Fruit fly (Drosophila melanogaster) whole organism, prepupa: Measurements from ENCODE around the gene Pten.
A peak's percentile ranks its signal among the peaks of the same experiment; 100 is the strongest.

Experiments
- CG10631 ChIP-seq: fragments of 200-800 bp; sonication (Bioruptor generic); optimal IDR thresholded peaks from 2 replicates; lab custom pipeline; 2016; ENCODE audit warnings: missing biosample characterization, missing genetic modification characterization
- CG10669 ChIP-seq: fragments of 200-800 bp; sonication (Bioruptor generic); optimal IDR thresholded peaks from 3 replicates; lab custom pipeline; 2018; ENCODE audit warnings: missing biosample characterization, mild to moderate bottlenecking, missing genetic modification characterization, moderate library complexity
- CG11762 ChIP-seq: fragments of 200-800 bp; sonication (Bioruptor generic); optimal IDR thresholded peaks from 3 replicates; lab custom pipeline; 2016; ENCODE audit warnings: missing biosample characterization, missing genetic modification characterization; ENCODE audit not compliant: insufficient read depth
- CG11902 ChIP-seq: fragments of 200-800 bp; sonication (Bioruptor generic); optimal IDR thresholded peaks from 3 replicates; lab custom pipeline; 2016; ENCODE audit warnings: missing biosample characterization, missing genetic modification characterization
- CG15336 ChIP-seq: fragments of 200-800 bp; sonication (Bioruptor generic); IDR thresholded peaks from 2 replicates; pipeline ENCODE4 v1.3.6; 2022; ENCODE audit warnings: missing biosample characterization, missing genetic modification characterization
- CG16779 ChIP-seq: fragments of 200-800 bp; sonication (Bioruptor generic); optimal IDR thresholded peaks from 3 replicates; lab custom pipeline; 2017; ENCODE audit warnings: missing biosample characterization, mild to moderate bottlenecking, missing genetic modification characterization
- CG3032 ChIP-seq: fragments of 200-800 bp; optimal IDR thresholded peaks from 2 replicates; lab custom pipeline; 2019; ENCODE audit warnings: missing biosample characterization, mild to moderate bottlenecking, missing genetic modification characterization, moderate library complexity
- CG31627 ChIP-seq: fragments of 200-800 bp; sonication (Bioruptor generic); optimal IDR thresholded peaks from 3 replicates; lab custom pipeline; 2016; ENCODE audit warnings: missing biosample characterization, missing genetic modification characterization
- CG32006 ChIP-seq: fragments of 200-800 bp; sonication (Bioruptor generic); optimal IDR thresholded peaks from 3 replicates; lab custom pipeline; 2017; ENCODE audit warnings: missing biosample characterization, mild to moderate bottlenecking, missing genetic modification characterization
- CG3919 ChIP-seq: fragments of 200-800 bp; sonication (Bioruptor generic); optimal IDR thresholded peaks from 3 replicates; lab custom pipeline; 2016; ENCODE audit warnings: missing biosample characterization, missing genetic modification characterization
- CG4318 ChIP-seq: fragments of 200-800 bp; sonication (Bioruptor generic); optimal IDR thresholded peaks from 3 replicates; lab custom pipeline; 2017; ENCODE audit warnings: missing biosample characterization, mild to moderate bottlenecking, missing genetic modification characterization
- CG6163 ChIP-seq: fragments of 200-800 bp; sonication (Bioruptor generic); IDR thresholded peaks from 3 replicates; pipeline ENCODE4 v1.3.6; 2022; ENCODE audit warnings: missing biosample characterization, missing genetic modification characterization
- CG6792 ChIP-seq: fragments of 200-800 bp; sonication (Bioruptor generic); optimal IDR thresholded peaks from 3 replicates; lab custom pipeline; 2016; ENCODE audit warnings: missing biosample characterization, missing genetic modification characterization
- CG6808 ChIP-seq: fragments of 200-800 bp; sonication (Bioruptor generic); optimal IDR thresholded peaks from 3 replicates; lab custom pipeline; 2017; ENCODE audit warnings: missing biosample characterization, missing genetic modification characterization, mild to moderate bottlenecking, moderate library complexity, missing genetic modification reagents
- Eip75B ChIP-seq: fragments of 200-800 bp; sonication (Bioruptor generic); optimal IDR thresholded peaks from 3 replicates; lab custom pipeline; 2016; ENCODE audit warnings: missing biosample characterization, missing genetic modification characterization
- Eip78C ChIP-seq: fragments of 200-800 bp; sonication (Bioruptor generic); peaks from one replicate; lab custom pipeline; 2016; ENCODE audit warnings: missing biosample characterization, missing genetic modification characterization
- Ets21C ChIP-seq: fragments of 200-800 bp; sonication (Bioruptor generic); optimal IDR thresholded peaks from 3 replicates; lab custom pipeline; 2016; ENCODE audit warnings: missing biosample characterization, missing genetic modification characterization
- Ets96B ChIP-seq: fragments of 200-800 bp; optimal IDR thresholded peaks from 2 replicates; lab custom pipeline; 2019; ENCODE audit warnings: missing biosample characterization, mild to moderate bottlenecking, missing genetic modification characterization, moderate library complexity
- Hr38 ChIP-seq: sonication (Bioruptor generic); optimal IDR thresholded peaks from 2 replicates; lab custom pipeline; 2016; ENCODE audit warnings: missing biosample characterization, missing genetic modification characterization
- Hr39 ChIP-seq: fragments of 200-800 bp; sonication (Bioruptor generic); optimal IDR thresholded peaks from 2 replicates; lab custom pipeline; 2016; ENCODE audit warnings: missing biosample characterization, missing genetic modification characterization
- Hr4 ChIP-seq: fragments of 200-800 bp; sonication (Bioruptor generic); optimal IDR thresholded peaks from 3 replicates; lab custom pipeline; 2016; ENCODE audit warnings: missing biosample characterization, missing genetic modification characterization
- Met ChIP-seq: fragments of 200-800 bp; sonication (Bioruptor generic); optimal IDR thresholded peaks from 3 replicates; lab custom pipeline; 2016; ENCODE audit warnings: missing biosample characterization, missing genetic modification characterization
- OdsH ChIP-seq: fragments of 200-800 bp; sonication (Bioruptor generic); optimal IDR thresholded peaks from 3 replicates; lab custom pipeline; 2016; ENCODE audit warnings: missing biosample characterization, missing genetic modification characterization
- acj6 ChIP-seq: fragments of 200-800 bp; sonication (Bioruptor generic); optimal IDR thresholded peaks from 3 replicates; lab custom pipeline; 2016; ENCODE audit warnings: missing biosample characterization, missing genetic modification characterization
- cyc ChIP-seq: fragments of 200-800 bp; sonication (Bioruptor generic); optimal IDR thresholded peaks from 3 replicates; lab custom pipeline; 2016; ENCODE audit warnings: missing biosample characterization, missing genetic modification characterization
- esn ChIP-seq: fragments of 200-800 bp; sonication (Bioruptor generic); optimal IDR thresholded peaks from 2 replicates; lab custom pipeline; 2016; ENCODE audit warnings: missing biosample characterization, mild to moderate bottlenecking, missing genetic modification characterization, moderate library complexity
- fd85E ChIP-seq: fragments of 200-800 bp; sonication (Bioruptor generic); optimal IDR thresholded peaks from 3 replicates; lab custom pipeline; 2016; ENCODE audit warnings: missing biosample characterization, missing genetic modification characterization
- fkh ChIP-seq: fragments of 200-800 bp; sonication (Bioruptor generic); optimal IDR thresholded peaks from 3 replicates; lab custom pipeline; 2017; ENCODE audit warnings: missing biosample characterization, mild to moderate bottlenecking, missing genetic modification characterization, moderate library complexity
- lz ChIP-seq: fragments of 200-800 bp; sonication (Bioruptor generic); optimal IDR thresholded peaks from 3 replicates; lab custom pipeline; 2016; ENCODE audit warnings: missing biosample characterization, missing genetic modification characterization
- net ChIP-seq: fragments of 200-800 bp; sonication (Bioruptor generic); optimal IDR thresholded peaks from 3 replicates; lab custom pipeline; 2016; ENCODE audit warnings: missing biosample characterization, missing genetic modification characterization
- pdm3 ChIP-seq: fragments of 200-800 bp; sonication (Bioruptor generic); optimal IDR thresholded peaks from 3 replicates; lab custom pipeline; 2016; ENCODE audit warnings: missing biosample characterization, missing genetic modification characterization
- spab ChIP-seq: fragments of 200-800 bp; sonication (Bioruptor generic); optimal IDR thresholded peaks from 2 replicates; lab custom pipeline; 2017; ENCODE audit warnings: missing biosample characterization, mild to moderate bottlenecking, missing genetic modification characterization, missing genetic modification reagents
- ss ChIP-seq, 2 experiments: fragments of 200-800 bp; sonication (Bioruptor generic); optimal IDR thresholded peaks; 2 replicates in 1 of 2; 3 replicates in 1 of 2; lab custom pipeline; 2017 to 2018; ENCODE audit warnings: mild to moderate bottlenecking in 2 of 2, missing biosample characterization in 2 of 2, missing genetic modification characterization in 2 of 2, moderate library complexity in 1 of 2
- topi ChIP-seq: fragments of 200-800 bp; sonication (Bioruptor generic); optimal IDR thresholded peaks from 3 replicates; lab custom pipeline; 2016; ENCODE audit warnings: missing biosample characterization, missing genetic modification characterization
- vri ChIP-seq: fragments of 200-800 bp; sonication (Bioruptor generic); optimal IDR thresholded peaks from 3 replicates; lab custom pipeline; 2016; ENCODE audit warnings: missing biosample characterization, mild to moderate bottlenecking, missing genetic modification characterization

Gene Pten

dm6 chr2L:10299810-10300147 is 38.9 kb upstream of the Pten start, which contains the start of gene CYLD (continued):
- TF ChIP-seq ss (GFP tag; optimal IDR thresholded peaks at IDR 0.05; lab: Kevin White, UChicago) (no peak), esn (GFP tag; lab: Kevin White, UChicago) (peak; percentile 75), CG15336 (GFP tag; lab: Robert Waterston, UW) (peak; percentile 85), spab (GFP tag; lab: Kevin White, UChicago) (no peak), CG10631 (GFP tag; lab: Kevin White, UChicago) (peak; percentile 62)

DNA sequence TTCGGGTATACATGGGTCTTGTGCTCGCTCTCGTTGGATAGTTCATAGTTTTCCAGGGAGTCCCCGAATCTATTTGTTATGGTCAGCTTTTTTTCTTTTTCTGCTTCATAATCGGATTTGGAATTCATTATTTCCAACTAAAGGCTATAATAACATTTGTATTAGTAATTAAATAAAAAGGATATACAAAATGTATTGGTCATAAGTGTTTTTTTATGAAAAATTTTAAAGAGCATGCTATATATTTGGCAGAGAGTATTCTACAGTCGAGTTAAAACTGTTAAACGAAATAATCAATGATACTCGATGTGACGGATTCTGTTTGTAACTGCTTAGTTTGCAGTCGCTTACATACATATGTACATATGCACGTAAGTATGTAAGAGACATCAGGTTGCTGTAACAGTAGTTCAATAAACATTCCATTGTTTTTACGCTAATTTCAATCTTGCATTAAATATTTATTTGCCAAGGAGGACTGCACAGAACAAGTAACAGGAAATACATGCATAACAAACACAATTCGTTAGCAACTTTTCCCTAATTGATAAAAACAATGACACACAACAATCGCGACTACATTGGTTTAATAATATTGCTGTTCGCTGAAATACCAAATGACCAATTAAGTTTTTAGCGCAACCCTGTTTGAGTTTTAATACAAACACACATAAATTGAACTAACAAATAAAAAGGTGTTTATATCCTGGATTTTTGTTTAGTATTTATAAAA is 38.4 kb upstream of the Pten start:
- peak; percentile 4 for TF ChIP-seq lz (GFP tag; lab: Kevin White, UChicago)
- no peak for TF ChIP-seq CG16779 (tag; lab: Kevin White, UChicago)
- TF ChIP-seq esn (GFP tag; lab: Kevin White, UChicago) = peak; percentile 19
- no peak for TF ChIP-seq CG6163 (GFP tag; lab: Robert Waterston, UW)
- peak; percentile 15 for TF ChIP-seq topi (GFP tag; lab: Kevin White, UChicago)
- TF ChIP-seq CG4318 = no peak
- TF ChIP-seq Eip75B (GFP tag; lab: Kevin White, UChicago) = no peak
- TF ChIP-seq Hr4 = peak; percentile 39
- TF ChIP-seq CG15336 (GFP tag; lab: Robert Waterston, UW) = peak; percentile 21; the same call in 1 of the 2 replicates
- no peak for TF ChIP-seq CG3919 (GFP tag; lab: Kevin White, UChicago)
- peak; percentile 78 for TF ChIP-seq Eip78C (GFP tag; lab: Kevin White, UChicago)
- no peak for TF ChIP-seq CG6808 (GFP tag; lab: Kevin White, UChicago)
- TF ChIP-seq Ets96B = peak; percentile 16
- peak; percentile 2 for TF ChIP-seq Hr39
- no peak for TF ChIP-seq Ets21C (GFP tag; lab: Kevin White, UChicago)
- peak; percentile 36 for TF ChIP-seq Met (GFP tag; lab: Kevin White, UChicago)
- TF ChIP-seq acj6 (GFP tag; lab: Kevin White, UChicago) = peak; percentile 22
- TF ChIP-seq CG10631 (GFP tag; lab: Kevin White, UChicago) = peak; percentile 10
- peak; percentile 17 for TF ChIP-seq OdsH
- TF ChIP-seq cyc (GFP tag; lab: Kevin White, UChicago) = no peak
- TF ChIP-seq, all 60 proteins: peak for 12

DNA sequence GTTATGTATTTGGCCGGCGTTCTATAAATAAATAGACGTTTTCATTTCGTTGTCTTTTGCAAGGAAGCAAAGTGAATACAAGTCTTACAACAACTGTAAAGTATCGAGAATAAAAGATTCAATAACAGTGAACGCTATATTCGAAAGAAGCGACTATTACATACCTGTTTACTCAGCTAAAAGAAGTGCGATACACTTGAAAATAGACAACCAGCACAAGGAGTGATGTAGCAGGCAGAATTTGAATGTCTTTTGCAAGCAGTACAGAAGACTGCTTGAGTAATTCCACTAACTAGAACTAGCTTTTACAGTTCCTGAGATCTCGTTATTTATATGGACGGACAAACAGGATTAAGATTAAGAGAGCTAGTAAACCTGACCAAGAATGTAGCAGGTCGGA is 37.5 kb upstream of the Pten start:
- TF ChIP-seq CG10669 (no peak), acj6 (GFP tag; lab: Kevin White, UChicago) (no peak), fkh (GFP tag; lab: Kevin White, UChicago) (peak; percentile 91)

DNA sequence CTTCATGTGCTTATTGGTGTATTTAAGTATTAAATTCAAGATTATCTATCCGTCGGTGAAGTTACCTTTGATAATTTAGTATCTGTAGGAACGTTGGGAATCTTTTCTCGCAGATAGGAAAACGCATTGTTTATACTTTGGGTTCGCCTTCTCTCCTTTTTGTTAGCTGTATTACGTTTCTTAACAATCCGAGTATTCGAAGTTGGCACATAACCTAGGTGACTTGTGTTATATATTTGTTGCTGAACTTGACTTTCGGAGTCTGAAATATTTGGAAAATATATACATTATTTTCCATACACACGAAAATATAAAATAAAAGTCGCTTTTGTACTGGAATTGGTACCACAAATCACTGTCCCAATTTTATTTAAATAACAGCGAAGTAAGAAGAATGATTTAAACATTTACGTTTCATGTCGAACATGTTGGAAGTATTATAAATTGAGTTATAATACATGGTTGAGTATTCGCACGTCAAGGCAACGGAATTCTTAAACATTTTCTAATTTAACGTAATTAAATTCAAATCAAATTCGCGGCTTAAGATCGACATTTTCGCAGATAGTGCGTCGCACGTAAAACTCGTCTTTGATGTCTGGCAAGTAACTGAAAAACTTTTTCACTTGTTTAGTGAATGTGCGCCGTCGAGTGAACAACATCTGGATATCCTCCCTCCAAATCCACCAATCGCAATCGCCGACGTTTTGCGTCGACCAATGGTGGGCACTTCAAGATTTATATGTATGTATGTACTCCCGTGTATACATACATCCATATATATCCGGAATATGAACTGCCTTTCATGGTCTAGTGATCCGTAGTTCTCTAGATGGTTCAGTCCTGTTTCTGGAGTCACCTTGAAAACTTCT is 34.2 kb upstream of the Pten start, which contains the start of gene Hand:
Hand (minus strand) TSS at position 588 of the 872 bp plus-strand sequence.
- peak; percentile 26 for TF ChIP-seq Eip78C (GFP tag; lab: Kevin White, UChicago)
- TF ChIP-seq CG32006 = no peak
- no peak for TF ChIP-seq vri (GFP tag; lab: Kevin White, UChicago)

- TF ChIP-seq CG3032 (peak; percentile 67), CG31627 (GFP tag; lab: Kevin White, UChicago) (peak; percentile 63), Hr38 (GFP tag; lab: Kevin White, UChicago) (no peak), pdm3 (GFP tag; lab: Kevin White, UChicago) (no peak), fd85E (GFP tag; lab: Kevin White, UChicago) (peak; percentile 7), CG15336 (GFP tag; lab: Robert Waterston, UW) (peak; percentile 68; the same call in 1 of the 2 replicates), net (no peak), CG11762 (no peak), Hr39 (no peak), CG6792 (peak; percentile 29), Eip78C (GFP tag; lab: Kevin White, UChicago) (no peak), esn (GFP tag; lab: Kevin White, UChicago) (peak; percentile 70), CG11902 (peak; percentile 11), CG3919 (GFP tag; lab: Kevin White, UChicago) (no peak)
Measured at dm6 chr2L:10292066-10292560, 31.3 kb upstream of the Pten start, which contains the start of gene Ufd4. TSS of gene Ufd4 (minus strand) at chr2L:10292365.
